Fruit fly (Drosophila melanogaster): ENCODE measurements around the gene CG5397.

dm6 chr2L:1256039-1256438, 16.2 kb downstream of the CG5397 start, which contains the start of gene robo3:
- no peak for TF ChIP-seq CG17912 (GFP tag; optimal IDR thresholded peaks at IDR 0.05)
- no peak for TF ChIP-seq bsh (GFP tag; optimal IDR thresholded peaks at IDR 0.05)
- no peak for TF ChIP-seq Rx (GFP tag; IDR thresholded peaks at IDR 0.05)
- no peak for TF ChIP-seq CG32767 (GFP tag; IDR thresholded peaks at IDR 0.05)
- TF ChIP-seq Sin3A (optimal IDR thresholded peaks at IDR 0.05) = no peak
- no peak for TF ChIP-seq CG12391 (tag; optimal IDR thresholded peaks at IDR 0.05)
- no peak for TF ChIP-seq CG11456 (GFP tag; IDR thresholded peaks at IDR 0.05)
- TF ChIP-seq nom (GFP tag; optimal IDR thresholded peaks at IDR 0.05) = no peak
- no peak for TF ChIP-seq salm (tag; optimal IDR thresholded peaks at IDR 0.05)
- TF ChIP-seq CG7786 (GFP tag; optimal IDR thresholded peaks at IDR 0.05) = no peak
